Worm (Caenorhabditis elegans): ENCODE data around the gene drl-1.

ce11 chrIV:288027-288426 is 36.8 kb upstream of the drl-1 start, which contains the start of gene T21D12.14:
- no peak for TF ChIP-seq daf-12 (tag; optimal IDR thresholded peaks at IDR 0.05)
- TF ChIP-seq nhr-25 (tag; optimal IDR thresholded peaks at IDR 0.05; ENCODE audit: borderline replicate concordance, insufficient read depth), result no peak
- no peak for TF ChIP-seq pqm-1 (tag; optimal IDR thresholded peaks at IDR 0.05)
- TF ChIP-seq lir-3 (tag; optimal IDR thresholded peaks at IDR 0.05), result no peak
- no peak for TF ChIP-seq Y48G9A.11 (GFP tag; IDR thresholded peaks at IDR 0.05)
- no peak for TF ChIP-seq nhr-11 (tag; optimal IDR thresholded peaks at IDR 0.05)
- no peak for TF ChIP-seq arid-1 (GFP tag; conservative IDR thresholded peaks at IDR 0.05)
- TF ChIP-seq ama-1 (optimal IDR thresholded peaks at IDR 0.05), result no peak
